Worm (Caenorhabditis elegans) whole organism, L1 larva: ENCODE data around the gene mdf-2.
A peak's percentile ranks its signal among the peaks of the same experiment; 100 is the strongest.

Experiments used
- C04F5.9 ChIP-seq: sonication (generic microtip); optimal IDR thresholded peaks from 2 replicates; lab custom pipeline; 2016; ENCODE audit warnings: missing genetic modification characterization, missing compliant biosample characterization
- C16A3.4 ChIP-seq: fragments of 150-350 bp; optimal IDR thresholded peaks from 2 replicates; lab custom pipeline; 2014; ENCODE audit warnings: missing biosample characterization, missing genetic modification characterization
- C34B4.2 ChIP-seq: sonication (generic microtip); optimal IDR thresholded peaks from 2 replicates; lab custom pipeline; 2017; ENCODE audit warnings: mild to moderate bottlenecking, missing genetic modification characterization, missing compliant biosample characterization
- aly-2 ChIP-seq: fragments of 150-350 bp; optimal IDR thresholded peaks from 2 replicates; lab custom pipeline; 2014; ENCODE audit warnings: missing biosample characterization, missing genetic modification characterization
- blmp-1 ChIP-seq: fragments of 150-350 bp; optimal IDR thresholded peaks from 2 replicates; lab custom pipeline; 2014; ENCODE audit warnings: missing biosample characterization, missing genetic modification characterization
- ceh-63 ChIP-seq: fragments of 200-800 bp; sonication (Bioruptor generic); optimal IDR thresholded peaks from 2 replicates; lab custom pipeline; 2018; ENCODE audit warnings: mild to moderate bottlenecking, missing genetic modification characterization, missing compliant biosample characterization
- ceh-82 ChIP-seq, 3 experiments: fragments of 150-350 bp in 1 of 3; sonication (generic microtip) in 2 of 3; optimal IDR thresholded peaks; 2 replicates each; lab custom pipeline; 2014 to 2017; ENCODE audit warnings: missing biosample characterization in 3 of 3, missing genetic modification characterization in 3 of 3
- ceh-88 ChIP-seq: fragments of 200-800 bp; sonication (Bioruptor generic); IDR thresholded peaks from 2 replicates; pipeline ENCODE4 v1.3.6; 2022; ENCODE audit warnings: missing genetic modification characterization, missing compliant biosample characterization
- dpl-1 ChIP-seq, 3 experiments: fragments of 150-350 bp in 2 of 3; sonication (generic microtip) in 1 of 3; optimal IDR thresholded peaks; 2 replicates each; lab custom pipeline; 2014 to 2017; ENCODE audit warnings: missing biosample characterization in 3 of 3, missing genetic modification characterization in 3 of 3, missing genetic modification reagents in 3 of 3
- dsc-1 ChIP-seq: sonication (generic microtip); optimal IDR thresholded peaks from 2 replicates; lab custom pipeline; 2016; ENCODE audit warnings: mild to moderate bottlenecking, missing genetic modification characterization, missing compliant biosample characterization
- egl-27 ChIP-seq, 2 experiments: fragments of 150-350 bp in 1 of 2; sonication (generic microtip); optimal IDR thresholded peaks; 3 replicates each; lab custom pipeline; 2017 to 2018; ENCODE audit warnings: missing biosample characterization in 2 of 2, missing genetic modification characterization in 2 of 2, missing genetic modification reagents in 2 of 2
- elt-2 ChIP-seq: sonication (generic microtip); optimal IDR thresholded peaks from 2 replicates; lab custom pipeline; 2016; ENCODE audit warnings: missing genetic modification characterization, mild to moderate bottlenecking, inconsistent platforms, missing compliant biosample characterization, missing genetic modification reagents
- fkh-10 ChIP-seq: sonication (generic microtip); optimal IDR thresholded peaks from 2 replicates; lab custom pipeline; 2017; ENCODE audit warnings: missing biosample characterization, missing genetic modification reagents, missing genetic modification characterization
- fkh-4 ChIP-seq: sonication (generic microtip); optimal IDR thresholded peaks from 2 replicates; lab custom pipeline; 2016; ENCODE audit warnings: missing compliant biosample characterization, missing genetic modification characterization, borderline replicate concordance
- fos-1 ChIP-seq: fragments of 150-350 bp; optimal IDR thresholded peaks from 2 replicates; lab custom pipeline; 2014; ENCODE audit warnings: missing biosample characterization, missing genetic modification characterization
- hlh-17 ChIP-seq: fragments of 200-800 bp; sonication (Bioruptor generic); optimal IDR thresholded peaks from 2 replicates; lab custom pipeline; 2018; ENCODE audit warnings: missing genetic modification characterization, mild to moderate bottlenecking, missing compliant biosample characterization, moderate library complexity, borderline replicate concordance
- hlh-4 ChIP-seq: sonication (generic microtip); optimal IDR thresholded peaks from 2 replicates; lab custom pipeline; 2016; ENCODE audit warnings: mild to moderate bottlenecking, missing genetic modification characterization, missing compliant biosample characterization
- hpl-2 ChIP-seq: fragments of 150-350 bp; optimal IDR thresholded peaks from 2 replicates; lab custom pipeline; 2014; ENCODE audit warnings: missing biosample characterization, missing genetic modification reagents, missing genetic modification characterization
- isw-1 ChIP-seq: fragments of 200-800 bp; sonication (Bioruptor generic); IDR thresholded peaks from 2 replicates; pipeline ENCODE4 v1.3.6; 2022; ENCODE audit warnings: missing genetic modification characterization, missing compliant biosample characterization
- jun-1 ChIP-seq: fragments of 150-350 bp; optimal IDR thresholded peaks from 2 replicates; lab custom pipeline; 2014; ENCODE audit warnings: missing biosample characterization, missing genetic modification reagents, missing genetic modification characterization
- lin-14 ChIP-seq: fragments of 200-800 bp; sonication (Bioruptor generic); optimal IDR thresholded peaks from 2 replicates; lab custom pipeline; 2018; ENCODE audit warnings: mild to moderate bottlenecking, missing genetic modification characterization, moderate library complexity, missing compliant biosample characterization
- lin-35 ChIP-seq, 2 experiments: fragments of 150-350 bp; optimal IDR thresholded peaks; 2 replicates each; lab custom pipeline; 2014; ENCODE audit warnings: missing biosample characterization in 2 of 2, missing genetic modification characterization in 2 of 2, missing genetic modification reagents in 2 of 2
- lir-3 ChIP-seq: sonication (generic microtip); optimal IDR thresholded peaks from 2 replicates; lab custom pipeline; 2016; ENCODE audit warnings: mild to moderate bottlenecking, missing genetic modification characterization, moderate library complexity, missing compliant biosample characterization; ENCODE audit not compliant: poor library complexity
- lsy-2 ChIP-seq, 2 experiments: fragments of 150-350 bp; optimal IDR thresholded peaks; 2 replicates each; lab custom pipeline; 2014; ENCODE audit warnings: missing biosample characterization in 2 of 2, missing genetic modification characterization in 2 of 2
- mdl-1 ChIP-seq, 2 experiments: fragments of 150-350 bp; optimal IDR thresholded peaks; 2 replicates each; lab custom pipeline; 2014 to 2017; ENCODE audit warnings: missing biosample characterization in 2 of 2, missing genetic modification characterization in 2 of 2, inconsistent platforms in 1 of 2
- mep-1 ChIP-seq: fragments of 150-350 bp; optimal IDR thresholded peaks from 2 replicates; lab custom pipeline; 2014; ENCODE audit warnings: missing biosample characterization, missing genetic modification characterization
- nhr-11 ChIP-seq: fragments of 150-350 bp; optimal IDR thresholded peaks from 2 replicates; lab custom pipeline; 2014; ENCODE audit warnings: missing biosample characterization, missing genetic modification characterization
- nhr-12 ChIP-seq: sonication (generic microtip); optimal IDR thresholded peaks from 2 replicates; lab custom pipeline; 2017; ENCODE audit warnings: missing biosample characterization, missing genetic modification characterization
- nhr-20 ChIP-seq: sonication (generic microtip); optimal IDR thresholded peaks from 2 replicates; lab custom pipeline; 2016; ENCODE audit warnings: mild to moderate bottlenecking, missing genetic modification characterization, missing compliant biosample characterization
- nhr-237 ChIP-seq: fragments of 150-350 bp; optimal IDR thresholded peaks from 2 replicates; lab custom pipeline; 2014; ENCODE audit warnings: missing biosample characterization, missing genetic modification characterization
- nhr-47 ChIP-seq: sonication (generic microtip); optimal IDR thresholded peaks from 2 replicates; lab custom pipeline; 2016; ENCODE audit warnings: mild to moderate bottlenecking, missing genetic modification characterization, moderate library complexity, missing compliant biosample characterization
- nhr-71 ChIP-seq: sonication (generic microtip); optimal IDR thresholded peaks from 2 replicates; lab custom pipeline; 2016; ENCODE audit warnings: mild to moderate bottlenecking, missing genetic modification characterization, moderate library complexity, missing compliant biosample characterization
- nhr-77 ChIP-seq: fragments of 150-350 bp; optimal IDR thresholded peaks from 2 replicates; lab custom pipeline; 2014; ENCODE audit warnings: missing biosample characterization, missing genetic modification characterization
- nhr-84 ChIP-seq: sonication (generic microtip); optimal IDR thresholded peaks from 2 replicates; lab custom pipeline; 2017; ENCODE audit warnings: missing biosample characterization, missing genetic modification characterization
- nhr-85 ChIP-seq: sonication (generic microtip); peaks from one replicate; lab custom pipeline; 2016; ENCODE audit warnings: missing genetic modification characterization, inconsistent platforms, missing compliant biosample characterization
- nhr-90 ChIP-seq: sonication (generic microtip); optimal IDR thresholded peaks from 2 replicates; lab custom pipeline; 2016; ENCODE audit warnings: mild to moderate bottlenecking, missing genetic modification characterization, missing compliant biosample characterization; ENCODE audit not compliant: poor library complexity
- pag-3 ChIP-seq: sonication (generic microtip); optimal IDR thresholded peaks from 2 replicates; lab custom pipeline; 2017; ENCODE audit warnings: missing genetic modification characterization, mild to moderate bottlenecking, missing compliant biosample characterization, antibody characterized with exemption, borderline replicate concordance; ENCODE audit not compliant: insufficient read depth
- pqm-1 ChIP-seq: sonication (generic microtip); optimal IDR thresholded peaks from 3 replicates; lab custom pipeline; 2017; ENCODE audit warnings: missing biosample characterization, missing genetic modification characterization
- skn-1 ChIP-seq: fragments of 150-350 bp; optimal IDR thresholded peaks from 2 replicates; lab custom pipeline; 2014; ENCODE audit warnings: missing biosample characterization, missing genetic modification characterization
- snu-23 ChIP-seq: sonication (generic microtip); optimal IDR thresholded peaks from 2 replicates; lab custom pipeline; 2016; ENCODE audit warnings: missing genetic modification characterization, missing compliant biosample characterization
- sox-4 ChIP-seq: sonication (generic microtip); optimal IDR thresholded peaks from 2 replicates; lab custom pipeline; 2016; ENCODE audit warnings: missing genetic modification characterization, missing compliant biosample characterization
- sptf-1 ChIP-seq: fragments of 150-350 bp; optimal IDR thresholded peaks from 2 replicates; lab custom pipeline; 2014; ENCODE audit warnings: missing biosample characterization, missing genetic modification characterization
- swsn-7 ChIP-seq: sonication (generic microtip); optimal IDR thresholded peaks from 2 replicates; lab custom pipeline; 2016; ENCODE audit warnings: missing genetic modification characterization, missing compliant biosample characterization
- tbx-2 ChIP-seq: sonication (generic microtip); optimal IDR thresholded peaks from 2 replicates; lab custom pipeline; 2016; ENCODE audit warnings: missing genetic modification characterization, missing compliant biosample characterization
- unc-30 ChIP-seq: sonication (generic microtip); optimal IDR thresholded peaks from 2 replicates; lab custom pipeline; 2017; ENCODE audit warnings: missing biosample characterization, missing genetic modification characterization
- unc-62 ChIP-seq: fragments of 150-350 bp; optimal IDR thresholded peaks from 2 replicates; lab custom pipeline; 2014; ENCODE audit warnings: missing biosample characterization, missing genetic modification reagents, missing genetic modification characterization
- xbp-1 ChIP-seq: sonication (generic microtip); optimal IDR thresholded peaks from 2 replicates; lab custom pipeline; 2016; ENCODE audit warnings: missing genetic modification characterization, missing compliant biosample characterization
- zag-1 ChIP-seq: fragments of 150-350 bp; optimal IDR thresholded peaks from 2 replicates; lab custom pipeline; 2014; ENCODE audit warnings: missing biosample characterization, missing genetic modification characterization
- zip-4 ChIP-seq: fragments of 200-800 bp; sonication (Bioruptor generic); optimal IDR thresholded peaks from 2 replicates; lab custom pipeline; 2018; ENCODE audit warnings: mild to moderate bottlenecking, missing genetic modification characterization, moderate library complexity, missing compliant biosample characterization
- ztf-11 ChIP-seq, 2 experiments: sonication (generic microtip); optimal IDR thresholded peaks; 2 replicates each; lab custom pipeline; 2016 to 2017; ENCODE audit warnings: missing genetic modification characterization in 2 of 2, missing biosample characterization in 1 of 2, missing compliant biosample characterization in 1 of 2
- ztf-4 ChIP-seq: fragments of 150-350 bp; optimal IDR thresholded peaks from 2 replicates; lab custom pipeline; 2014; ENCODE audit warnings: missing biosample characterization, missing genetic modification characterization

mdf-2 gene

ce11 chrIV:2600841-2601240 is 40.1 kb downstream of the mdf-2 start, which contains the start of gene epg-9:
epg-9 (plus strand) TSS chrIV:2601141.
- peak; percentile 31; the same call in 1 of the 2 replicates for TF ChIP-seq ceh-88
- TF ChIP-seq nhr-77 (tag; lab: Kevin White, UChicago) = no peak

ce11 chrIV:2599634-2600033 is 41.3 kb downstream of the mdf-2 start:
- TF ChIP-seq aly-2 (tag; lab: Kevin White, UChicago) (no peak), ztf-11 (tag; optimal IDR thresholded peaks at IDR 0.05; lab: Kevin White, UChicago) (no peak), unc-62 (GFP tag; lab: Kevin White, UChicago) (no peak), mep-1 (tag; lab: Kevin White, UChicago) (peak; percentile 94), tbx-2 (tag; lab: Kevin White, UChicago) (peak; percentile 86), nhr-12 (tag; lab: Kevin White, UChicago) (no peak), sptf-1 (tag; lab: Kevin White, UChicago) (no peak), nhr-47 (tag; lab: Kevin White, UChicago) (peak; percentile 88), fkh-4 (tag; lab: Kevin White, UChicago) (no peak), sox-4 (tag; lab: Kevin White, UChicago) (peak; percentile 10), nhr-77 (tag; lab: Kevin White, UChicago) (peak; percentile 44), dpl-1 (GFP tag; optimal IDR thresholded peaks at IDR 0.05; lab: Kevin White, UChicago) (peak; percentile 74 to 78 (median 74)), nhr-20 (tag; lab: Kevin White, UChicago) (peak; percentile 86), mdl-1 (tag; optimal IDR thresholded peaks at IDR 0.05; lab: Kevin White, UChicago) (peak in 1 of 2 experiments; percentile 93), unc-30 (no peak), zag-1 (peak; percentile 9), swsn-7 (peak; percentile 87), hpl-2 (GFP tag; lab: Kevin White, UChicago) (peak; percentile 36), lin-14 (GFP tag; lab: Kevin White, UChicago) (peak; percentile 95), nhr-11 (tag; lab: Kevin White, UChicago) (peak; percentile 91), hlh-17 (GFP tag; lab: Kevin White, UChicago) (no peak), isw-1 (GFP tag; lab: Robert Waterston, UW) (peak; percentile 68), C04F5.9 (tag; lab: Kevin White, UChicago) (peak; percentile 49), ztf-4 (tag; lab: Kevin White, UChicago) (peak; percentile 75), elt-2 (tag; lab: Kevin White, UChicago) (peak; percentile 12), zip-4 (GFP tag; lab: Kevin White, UChicago) (no peak), nhr-237 (peak; percentile 4), lsy-2 (tag; optimal IDR thresholded peaks at IDR 0.05; lab: Kevin White, UChicago) (peak; percentile 84 to 89), xbp-1 (peak; percentile 74), nhr-85 (tag; lab: Kevin White, UChicago) (peak; percentile 84), jun-1 (tag; lab: Kevin White, UChicago) (peak; percentile 69), egl-27 (tag; optimal IDR thresholded peaks at IDR 0.05; lab: Kevin White, UChicago) (no peak), dsc-1 (tag; lab: Kevin White, UChicago) (peak; percentile 62), hlh-4 (no peak), pag-3 (tag; lab: Kevin White, UChicago) (no peak), fkh-10 (GFP tag; lab: Kevin White, UChicago) (peak; percentile 17), nhr-71 (peak; percentile 96), ceh-63 (GFP tag; lab: Kevin White, UChicago) (no peak), lin-35 (GFP tag; optimal IDR thresholded peaks at IDR 0.05; lab: Kevin White, UChicago) (peak; percentile 77 to 87), snu-23 (GFP tag; lab: Kevin White, UChicago) (peak; percentile 95), C34B4.2 (tag; lab: Kevin White, UChicago) (no peak), nhr-84 (tag; lab: Kevin White, UChicago) (no peak), skn-1 (tag; lab: Kevin White, UChicago) (peak; percentile 81), ceh-82 (tag; optimal IDR thresholded peaks at IDR 0.05; lab: Kevin White, UChicago) (peak; percentile 51 to 80 (median 68)), lir-3 (tag; lab: Kevin White, UChicago) (peak; percentile 54), fos-1 (peak; percentile 55), pqm-1 (no peak), C16A3.4 (peak; percentile 56), blmp-1 (tag; lab: Kevin White, UChicago) (peak; percentile 55), nhr-90 (peak; percentile 76)
